Worm (Caenorhabditis elegans) whole organism, L4/young adult: ENCODE data around the gene D1054.19.

Source experiments
- dao-5 ChIP-seq: sonication (generic microtip); optimal IDR thresholded peaks from 2 replicates; lab custom pipeline; 2016; ENCODE audit warnings: missing genotype, missing genetic modification characterization, moderate library complexity, missing compliant biosample characterization
- him-1 ChIP-seq: sonication (generic microtip); optimal IDR thresholded peaks from 2 replicates; lab custom pipeline; 2016; ENCODE audit warnings: missing genotype, missing genetic modification reagents, missing genetic modification characterization, missing compliant biosample characterization

DNA sequence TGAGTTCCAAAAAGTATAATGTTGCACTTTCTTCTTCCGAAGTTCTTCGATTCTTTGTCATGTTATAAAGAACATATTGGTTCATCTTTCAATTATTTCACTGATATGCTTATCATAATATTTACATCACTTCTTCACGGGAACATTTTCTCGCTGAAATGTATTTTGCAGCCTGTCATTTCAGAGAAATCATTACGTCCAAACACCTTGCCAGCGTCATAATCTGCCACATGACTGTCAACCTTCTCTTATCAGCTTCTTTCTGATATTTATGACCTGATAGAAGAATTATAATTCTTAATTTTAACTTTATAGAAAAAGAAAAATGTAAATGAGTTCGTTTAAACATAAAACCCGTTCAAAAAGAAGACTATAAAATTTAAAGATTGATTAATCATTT is 6.5 kb downstream of the D1054.19 start:
- TF ChIP-seq dao-5 (tag; lab: Kevin White, UChicago), result no peak
- no peak for TF ChIP-seq him-1
